Fruit fly (Drosophila melanogaster) whole organism, embryonic: ENCODE measurements around the gene Sec63.

Experiments
- CG10431 ChIP-seq: fragments of 200-800 bp; sonication (Bioruptor generic); optimal IDR thresholded peaks from 3 replicates; lab custom pipeline; 2018; ENCODE audit warnings: missing biosample characterization, mild to moderate bottlenecking, missing genetic modification characterization
- CG12219 ChIP-seq: fragments of 200-800 bp; sonication (Bioruptor generic); optimal IDR thresholded peaks from 3 replicates; lab custom pipeline; 2018; ENCODE audit warnings: missing biosample characterization, mild to moderate bottlenecking, missing genetic modification characterization
- CG13424 ChIP-seq: fragments of 200-800 bp; sonication (Bioruptor generic); optimal IDR thresholded peaks from 2 replicates; lab custom pipeline; 2019; ENCODE audit warnings: missing biosample characterization, mild to moderate bottlenecking, missing genetic modification characterization, moderate library complexity
- CG13894 ChIP-seq: fragments of 200-800 bp; sonication (Bioruptor generic); optimal IDR thresholded peaks from 3 replicates; lab custom pipeline; 2018; ENCODE audit warnings: missing biosample characterization, mild to moderate bottlenecking, missing genetic modification characterization, moderate library complexity
- CG1603 ChIP-seq: fragments of 200-800 bp; sonication (Bioruptor generic); optimal IDR thresholded peaks from 2 replicates; lab custom pipeline; 2019; ENCODE audit warnings: missing biosample characterization, mild to moderate bottlenecking, missing genetic modification characterization, moderate library complexity
- CG16813 ChIP-seq: fragments of 200-800 bp; sonication (Bioruptor generic); IDR thresholded peaks from 3 replicates; pipeline ENCODE4 v1.3.6; 2022; ENCODE audit warnings: missing biosample characterization, missing genetic modification characterization; ENCODE audit not compliant: partially characterized antibody
- CG17328 ChIP-seq: fragments of 200-800 bp; sonication (Bioruptor generic); IDR thresholded peaks from 2 replicates; pipeline ENCODE4 v1.3.6; 2022; ENCODE audit warnings: missing biosample characterization, missing genetic modification characterization
- CG31441 ChIP-seq: fragments of 200-800 bp; sonication (Bioruptor generic); IDR thresholded peaks from 2 replicates; pipeline ENCODE4 v1.3.6; 2022; ENCODE audit warnings: missing biosample characterization, missing genetic modification characterization
- CG6813 ChIP-seq: fragments of 200-800 bp; sonication (Bioruptor generic); optimal IDR thresholded peaks from 2 replicates; lab custom pipeline; 2017; ENCODE audit warnings: missing biosample characterization, missing genetic modification characterization, mild to moderate bottlenecking, moderate library complexity, missing genetic modification reagents
- CG7745 ChIP-seq: fragments of 200-800 bp; sonication (Bioruptor generic); optimal IDR thresholded peaks from 2 replicates; lab custom pipeline; 2018; ENCODE audit warnings: missing biosample characterization, mild to moderate bottlenecking, missing genetic modification characterization, moderate library complexity
- CG7839 ChIP-seq: fragments of 200-800 bp; sonication (Bioruptor generic); optimal IDR thresholded peaks from 3 replicates; lab custom pipeline; 2018; ENCODE audit warnings: missing biosample characterization, mild to moderate bottlenecking, missing genetic modification characterization, moderate library complexity
- CG7987 ChIP-seq: fragments of 200-800 bp; sonication (Bioruptor generic); optimal IDR thresholded peaks from 2 replicates; lab custom pipeline; 2018; ENCODE audit warnings: missing biosample characterization, mild to moderate bottlenecking, missing genetic modification characterization, moderate library complexity
- Camta ChIP-seq: fragments of 200-800 bp; sonication (Bioruptor generic); optimal IDR thresholded peaks from 2 replicates; lab custom pipeline; 2016; ENCODE audit warnings: missing biosample characterization, missing genetic modification characterization
- CrebB ChIP-seq: fragments of 200-800 bp; sonication (Bioruptor generic); optimal IDR thresholded peaks from 3 replicates; lab custom pipeline; 2018; ENCODE audit warnings: missing biosample characterization, mild to moderate bottlenecking, missing genetic modification characterization
- Dek ChIP-seq: fragments of 200-800 bp; sonication (Bioruptor generic); optimal IDR thresholded peaks from 3 replicates; lab custom pipeline; 2019; ENCODE audit warnings: missing biosample characterization, mild to moderate bottlenecking, missing genetic modification characterization, moderate library complexity
- Fer3 ChIP-seq: fragments of 200-800 bp; sonication (Bioruptor generic); optimal IDR thresholded peaks from 2 replicates; lab custom pipeline; 2018; ENCODE audit warnings: missing biosample characterization, mild to moderate bottlenecking, missing genetic modification characterization, moderate library complexity
- H15 ChIP-seq: fragments of 200-800 bp; sonication (Bioruptor generic); IDR thresholded peaks from 3 replicates; pipeline ENCODE4 v1.3.6; 2022; ENCODE audit warnings: missing biosample characterization, missing genetic modification characterization
- HHEX ChIP-seq: fragments of 200-800 bp; sonication (Bioruptor generic); optimal IDR thresholded peaks from 3 replicates; lab custom pipeline; 2017; ENCODE audit warnings: missing biosample characterization, mild to moderate bottlenecking, missing genetic modification characterization, missing genetic modification reagents
- HLHmδ ChIP-seq: fragments of 200-800 bp; sonication (Bioruptor generic); optimal IDR thresholded peaks from 2 replicates; lab custom pipeline; 2018; ENCODE audit warnings: missing biosample characterization, mild to moderate bottlenecking, missing genetic modification characterization, moderate library complexity
- HmgD ChIP-seq: fragments of 200-800 bp; sonication (Bioruptor generic); optimal IDR thresholded peaks from 3 replicates; lab custom pipeline; 2016; ENCODE audit warnings: missing biosample characterization, missing genetic modification characterization
- Mad ChIP-seq: fragments of 200-800 bp; sonication (Bioruptor generic); optimal IDR thresholded peaks from 2 replicates; lab custom pipeline; 2016; ENCODE audit warnings: missing biosample characterization, missing genetic modification characterization
- Meics ChIP-seq: fragments of 200-800 bp; sonication (Bioruptor generic); optimal IDR thresholded peaks from 2 replicates; lab custom pipeline; 2017; ENCODE audit warnings: missing biosample characterization, mild to moderate bottlenecking, missing genetic modification characterization
- PHDP ChIP-seq: fragments of 200-800 bp; sonication (Bioruptor generic); optimal IDR thresholded peaks from 3 replicates; lab custom pipeline; 2018; ENCODE audit warnings: missing biosample characterization, mild to moderate bottlenecking, missing genetic modification characterization, moderate library complexity
- Rfx ChIP-seq: fragments of 200-800 bp; sonication (Bioruptor generic); IDR thresholded peaks from 2 replicates; pipeline ENCODE4 v1.3.6; 2022; ENCODE audit warnings: missing biosample characterization, missing genetic modification characterization
- Trl ChIP-seq, 3 experiments: fragments of >200 bp in 2 of 3; fragments of 200-800 bp in 1 of 3; sonication (Bioruptor generic) in 1 of 3; optimal IDR thresholded peaks; 2 replicates in 1 of 3; 3 replicates in 2 of 3; lab custom pipeline; 2016 to 2017; ENCODE audit warnings: missing biosample characterization in 1 of 3, missing genetic modification characterization in 1 of 3
- Usf ChIP-seq: fragments of 200-800 bp; sonication (Bioruptor generic); optimal IDR thresholded peaks from 2 replicates; lab custom pipeline; 2017; ENCODE audit warnings: missing genotype, missing biosample characterization, missing genetic modification characterization
- Xbp1 ChIP-seq: fragments of 200-800 bp; sonication (Bioruptor generic); optimal IDR thresholded peaks from 3 replicates; lab custom pipeline; 2016; ENCODE audit warnings: missing biosample characterization, mild to moderate bottlenecking, missing genetic modification characterization
- az2 ChIP-seq: fragments of 200-800 bp; sonication (Bioruptor generic); optimal IDR thresholded peaks from 3 replicates; lab custom pipeline; 2016; ENCODE audit warnings: missing biosample characterization, missing genetic modification characterization
- bab2 ChIP-seq: fragments of 200-800 bp; sonication (Bioruptor generic); optimal IDR thresholded peaks from 2 replicates; lab custom pipeline; 2016; ENCODE audit warnings: missing biosample characterization, missing genetic modification characterization
- cato ChIP-seq: fragments of 200-800 bp; sonication (Bioruptor generic); optimal IDR thresholded peaks from 2 replicates; lab custom pipeline; 2016; ENCODE audit warnings: missing biosample characterization, missing genetic modification characterization, borderline replicate concordance
- ci ChIP-seq: fragments of 200-800 bp; sonication (Bioruptor generic); IDR thresholded peaks from 3 replicates; pipeline ENCODE4 v1.3.6; 2022; ENCODE audit warnings: missing biosample characterization, missing genetic modification characterization
- corto ChIP-seq: fragments of 200-800 bp; sonication (Bioruptor generic); optimal IDR thresholded peaks from 2 replicates; lab custom pipeline; 2016; ENCODE audit warnings: missing biosample characterization, mild to moderate bottlenecking, missing genetic modification characterization, moderate library complexity
- cwo ChIP-seq: fragments of 200-800 bp; sonication (Bioruptor generic); optimal IDR thresholded peaks from 3 replicates; lab custom pipeline; 2017; ENCODE audit warnings: missing biosample characterization, missing genetic modification characterization, mild to moderate bottlenecking, moderate library complexity, missing genetic modification reagents
- en ChIP-seq: fragments of 200-800 bp; sonication (Bioruptor generic); optimal IDR thresholded peaks from 2 replicates; lab custom pipeline; 2016; ENCODE audit warnings: missing biosample characterization, missing genetic modification characterization
- fd64A ChIP-seq: fragments of 200-800 bp; sonication (Bioruptor generic); optimal IDR thresholded peaks from 3 replicates; lab custom pipeline; 2018; ENCODE audit warnings: missing biosample characterization, mild to moderate bottlenecking, missing genetic modification characterization
- fd96Cb ChIP-seq: fragments of 200-800 bp; sonication (Bioruptor generic); optimal IDR thresholded peaks from 2 replicates; lab custom pipeline; 2018; ENCODE audit warnings: missing biosample characterization, mild to moderate bottlenecking, missing genetic modification characterization, moderate library complexity
- gsb ChIP-seq: fragments of 200-800 bp; sonication (Bioruptor generic); IDR thresholded peaks from 2 replicates; pipeline ENCODE4 v1.3.6; 2022; ENCODE audit warnings: missing biosample characterization, missing genetic modification characterization
- kah ChIP-seq: fragments of 200-800 bp; sonication (Bioruptor generic); optimal IDR thresholded peaks from 2 replicates; lab custom pipeline; 2018; ENCODE audit warnings: missing biosample characterization, mild to moderate bottlenecking, missing genetic modification characterization
- onecut ChIP-seq: fragments of 200-800 bp; sonication (Bioruptor generic); IDR thresholded peaks from 2 replicates; pipeline ENCODE4 v1.3.6; 2022; ENCODE audit warnings: missing biosample characterization, missing genetic modification characterization
- org-1 ChIP-seq: fragments of 200-800 bp; sonication (Bioruptor generic); optimal IDR thresholded peaks from 2 replicates; lab custom pipeline; 2017; ENCODE audit warnings: missing biosample characterization, missing genetic modification characterization
- row ChIP-seq: fragments of 200-800 bp; sonication (Bioruptor generic); IDR thresholded peaks from 3 replicates; pipeline ENCODE4 v1.3.6; 2022; ENCODE audit warnings: missing biosample characterization, missing genetic modification characterization
- sim ChIP-seq: fragments of 200-800 bp; sonication (Bioruptor generic); IDR thresholded peaks from 2 replicates; pipeline ENCODE4 v1.3.6; 2022; ENCODE audit warnings: missing biosample characterization, missing genetic modification characterization
- sqz ChIP-seq: fragments of 200-800 bp; sonication (Bioruptor generic); optimal IDR thresholded peaks from 3 replicates; lab custom pipeline; 2018; ENCODE audit warnings: missing biosample characterization, mild to moderate bottlenecking, missing genetic modification characterization
- sug ChIP-seq: fragments of 200-800 bp; optimal IDR thresholded peaks from 2 replicates; lab custom pipeline; 2019; ENCODE audit warnings: missing biosample characterization, mild to moderate bottlenecking, missing genetic modification characterization, moderate library complexity
- tap ChIP-seq: fragments of 200-800 bp; optimal IDR thresholded peaks from 3 replicates; lab custom pipeline; 2019; ENCODE audit warnings: missing biosample characterization, mild to moderate bottlenecking, missing genetic modification characterization, moderate library complexity
- unpg ChIP-seq: fragments of 200-800 bp; sonication (Bioruptor generic); optimal IDR thresholded peaks from 3 replicates; lab custom pipeline; 2018; ENCODE audit warnings: missing biosample characterization, mild to moderate bottlenecking, missing genetic modification characterization, moderate library complexity
- zf30C ChIP-seq: fragments of 200-800 bp; sonication (Bioruptor generic); optimal IDR thresholded peaks from 3 replicates; lab custom pipeline; 2018; ENCODE audit warnings: missing biosample characterization, mild to moderate bottlenecking, missing genetic modification characterization

Sec63 gene

DNA sequence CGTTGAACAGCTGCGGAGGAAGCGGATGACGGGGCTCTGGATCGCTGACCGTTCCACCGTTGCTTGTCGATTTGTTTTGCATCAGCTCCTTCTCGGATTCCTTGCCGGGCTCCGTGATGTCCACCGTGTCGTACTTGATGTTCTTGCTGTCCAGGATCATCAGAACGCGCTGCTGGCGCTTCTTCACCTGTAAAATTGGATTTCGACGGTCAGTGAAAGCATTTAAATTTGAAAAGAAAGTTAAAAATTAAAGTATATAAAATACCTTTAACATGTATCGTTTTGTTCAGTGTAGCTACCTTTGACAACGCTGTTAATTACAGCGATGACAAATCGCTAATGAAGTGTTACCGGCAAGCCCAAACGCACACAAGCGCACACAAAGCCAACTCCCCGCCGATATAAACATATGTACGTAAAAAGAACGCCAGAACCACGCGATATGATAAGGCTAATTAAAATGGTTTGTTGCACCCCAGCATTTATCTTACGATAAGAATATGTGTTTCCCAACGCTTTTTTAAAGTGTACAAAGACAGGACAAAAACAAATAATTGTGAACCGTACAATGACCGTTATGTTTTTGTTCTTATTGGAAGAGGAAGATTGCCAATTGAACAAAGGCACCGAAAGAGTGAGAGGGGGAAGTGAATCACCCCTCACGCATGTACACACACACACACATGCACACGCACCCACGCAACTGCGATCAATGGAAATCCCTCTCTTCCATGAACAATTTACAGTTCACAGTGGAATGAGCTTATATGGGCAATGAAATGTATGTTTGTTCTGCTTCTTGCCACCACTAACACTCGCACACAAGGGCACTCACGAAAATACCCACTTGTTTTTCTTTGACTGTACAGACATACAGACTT, 7.7 kb downstream of the Sec63 start (continued):
- TF ChIP-seq cato, result no peak
- TF ChIP-seq fd64A (GFP tag; lab: Kevin White, UChicago), result no peak
- TF ChIP-seq Mad (GFP tag; lab: Kevin White, UChicago), result no peak
- TF ChIP-seq Meics (GFP tag; lab: Kevin White, UChicago), result peak; percentile 50
- TF ChIP-seq HmgD (GFP tag; lab: Kevin White, UChicago), result peak; percentile 7
- TF ChIP-seq CG6813 (GFP tag; lab: Kevin White, UChicago), result peak; percentile 48
- TF ChIP-seq kah (GFP tag; lab: Kevin White, UChicago), result peak; percentile 98
- peak; percentile 29 for TF ChIP-seq tap (tag; lab: Kevin White, UChicago)
- TF ChIP-seq ci (GFP tag; lab: Robert Waterston, UW), result peak; percentile 80; the same call in 2 of the 3 replicates
- TF ChIP-seq sug, result peak; percentile 94
- TF ChIP-seq Camta, result peak; percentile 22
- peak; percentile 5 for TF ChIP-seq Dek (tag; lab: Kevin White, UChicago)
- peak; percentile 9 for TF ChIP-seq en
- no peak for TF ChIP-seq gsb (GFP tag; lab: Robert Waterston, UW)
- TF ChIP-seq CG13424 (tag; lab: Kevin White, UChicago), result peak; percentile 1
- no peak for TF ChIP-seq CG7987 (GFP tag; lab: Kevin White, UChicago)
- TF ChIP-seq az2 (GFP tag; lab: Kevin White, UChicago), result peak; percentile 1
- peak in 1 of 2 experiments; percentile 19 for TF ChIP-seq Trl (optimal IDR thresholded peaks at IDR 0.05; lab: Kevin White, UChicago)
- no peak for TF ChIP-seq Trl (GFP tag; optimal IDR thresholded peaks at IDR 0.05; lab: Kevin White, UChicago)
- peak; percentile 65 for TF ChIP-seq Rfx (GFP tag; lab: Robert Waterston, UW)
- peak; percentile 38 for TF ChIP-seq PHDP (tag; lab: Kevin White, UChicago)
- TF ChIP-seq H15 (GFP tag; lab: Robert Waterston, UW), result no peak
- TF ChIP-seq onecut (GFP tag; lab: Robert Waterston, UW), result 0 out of 2 replicates have a peak, but pooled peaks have one; percentile 25
- no peak for TF ChIP-seq CG7745
- no peak for TF ChIP-seq corto
- no peak for TF ChIP-seq Usf (GFP tag; lab: Kevin White, UChicago)
- TF ChIP-seq bab2 (GFP tag; lab: Kevin White, UChicago), result peak; percentile 3
- TF ChIP-seq sim (GFP tag; lab: Robert Waterston, UW), result no peak
- TF ChIP-seq CG10431 (GFP tag; lab: Kevin White, UChicago), result peak; percentile 1
- TF ChIP-seq Xbp1 (GFP tag; lab: Kevin White, UChicago), result peak; percentile 35
- TF ChIP-seq HHEX (GFP tag; lab: Kevin White, UChicago), result peak; percentile 57
- peak; percentile 15; the same call in 1 of the 3 replicates for TF ChIP-seq row
- no peak for TF ChIP-seq CG13894
- peak; percentile 42 for TF ChIP-seq CG31441 (GFP tag; lab: Robert Waterston, UW)
- peak; percentile 29 for TF ChIP-seq fd96Cb (tag; lab: Kevin White, UChicago)
- TF ChIP-seq CrebB, result peak; percentile 16
- peak; percentile 18 for TF ChIP-seq CG12219 (GFP tag; lab: Kevin White, UChicago)
- peak; percentile 7 for TF ChIP-seq HLHmδ
- TF ChIP-seq CG7839, result peak; percentile 55
- peak; percentile 33; the same call in 1 of the 2 replicates for TF ChIP-seq CG17328 (GFP tag; lab: Robert Waterston, UW)
- peak; percentile 19 for TF ChIP-seq org-1 (GFP tag; lab: Kevin White, UChicago)
- TF ChIP-seq unpg (GFP tag; lab: Kevin White, UChicago), result peak; percentile 59
- peak; percentile 12 for TF ChIP-seq CG1603
- TF ChIP-seq zf30C (GFP tag; lab: Kevin White, UChicago), result peak; percentile 48
- TF ChIP-seq sqz (GFP tag; lab: Kevin White, UChicago), result peak; percentile 33
- peak; percentile 19 for TF ChIP-seq Fer3 (tag; lab: Kevin White, UChicago)
- peak; percentile 24 for TF ChIP-seq cwo (GFP tag; lab: Kevin White, UChicago)
- TF ChIP-seq CG16813 (GFP tag; lab: Robert Waterston, UW), result peak; percentile 8; the same call in 1 of the 3 replicates
